Worm (Caenorhabditis elegans) whole organism, L3 larva: ENCODE data around the gene trpp-4.
"Not testable (repeated sequence)": the region's sequence is repeated elsewhere in the genome, so short reads cannot be mapped to it uniquely, and the experiment has no call there.

Source experiments
- R02D3.7 ChIP-seq: fragments of 150-350 bp; optimal IDR thresholded peaks from 2 replicates; lab custom pipeline; 2014; ENCODE audit warnings: missing biosample characterization, missing genetic modification characterization
- ZK546.5 ChIP-seq: sonication (generic microtip); optimal IDR thresholded peaks from 2 replicates; lab custom pipeline; 2017; ENCODE audit warnings: missing biosample characterization, missing genetic modification characterization
- aly-2 ChIP-seq: fragments of 150-350 bp; optimal IDR thresholded peaks from 2 replicates; lab custom pipeline; 2014; ENCODE audit warnings: missing biosample characterization, missing genetic modification characterization
- ama-1 ChIP-seq: fragments of 150-350 bp; optimal IDR thresholded peaks from 2 replicates; lab custom pipeline; 2018
- ceh-28 ChIP-seq: fragments of 150-350 bp; optimal IDR thresholded peaks from 2 replicates; lab custom pipeline; 2014; ENCODE audit warnings: missing biosample characterization, missing genetic modification reagents, missing genetic modification characterization
- ceh-82 ChIP-seq: fragments of 150-350 bp; optimal IDR thresholded peaks from 2 replicates; lab custom pipeline; 2014; ENCODE audit warnings: missing biosample characterization, missing genetic modification characterization
- egl-27 ChIP-seq: sonication (generic microtip); optimal IDR thresholded peaks from 4 replicates; lab custom pipeline; 2017; ENCODE audit warnings: missing biosample characterization, missing genetic modification reagents, missing genetic modification characterization
- egl-5 ChIP-seq: fragments of 150-350 bp; optimal IDR thresholded peaks from 2 replicates; lab custom pipeline; 2017; ENCODE audit warnings: missing biosample characterization, missing genetic modification reagents, missing genetic modification characterization, inconsistent platforms
- elt-1 ChIP-seq: fragments of 150-350 bp; optimal IDR thresholded peaks from 2 replicates; lab custom pipeline; 2014; ENCODE audit warnings: missing biosample characterization, missing genetic modification characterization
- elt-2 ChIP-seq: sonication (generic microtip); optimal IDR thresholded peaks from 2 replicates; lab custom pipeline; 2016; ENCODE audit warnings: missing genetic modification reagents, mild to moderate bottlenecking, missing genetic modification characterization, missing compliant biosample characterization
- fkh-10 ChIP-seq: sonication (generic microtip); optimal IDR thresholded peaks from 2 replicates; lab custom pipeline; 2017; ENCODE audit warnings: missing biosample characterization, missing genetic modification reagents, missing genetic modification characterization
- hmg-11 ChIP-seq: sonication (generic microtip); optimal IDR thresholded peaks from 2 replicates; lab custom pipeline; 2016; ENCODE audit warnings: missing genetic modification characterization, missing compliant biosample characterization
- jun-1 ChIP-seq: fragments of 150-350 bp; optimal IDR thresholded peaks from 2 replicates; lab custom pipeline; 2014; ENCODE audit warnings: missing biosample characterization, missing genetic modification reagents, missing genetic modification characterization
- lin-15B ChIP-seq: fragments of 150-350 bp; optimal IDR thresholded peaks from 2 replicates; lab custom pipeline; 2014; ENCODE audit warnings: missing biosample characterization, missing genetic modification characterization
- lin-39 ChIP-seq: fragments of 150-350 bp; optimal IDR thresholded peaks from 2 replicates; lab custom pipeline; 2018; ENCODE audit warnings: missing biosample characterization, missing genetic modification reagents, missing genetic modification characterization
- mdl-1 ChIP-seq: fragments of 150-350 bp; optimal IDR thresholded peaks from 2 replicates; lab custom pipeline; 2014; ENCODE audit warnings: missing biosample characterization, missing genetic modification characterization
- nhr-11 ChIP-seq: fragments of 150-350 bp; optimal IDR thresholded peaks from 2 replicates; lab custom pipeline; 2014; ENCODE audit warnings: missing biosample characterization, missing genetic modification characterization
- nhr-12 ChIP-seq: fragments of 150-350 bp; optimal IDR thresholded peaks from 2 replicates; lab custom pipeline; 2014; ENCODE audit warnings: missing biosample characterization, missing genetic modification characterization
- nhr-23 ChIP-seq: fragments of 150-350 bp; optimal IDR thresholded peaks from 2 replicates; lab custom pipeline; 2014; ENCODE audit warnings: missing biosample characterization, missing genetic modification reagents, missing genetic modification characterization
- nhr-237 ChIP-seq: fragments of 150-350 bp; optimal IDR thresholded peaks from 2 replicates; lab custom pipeline; 2014; ENCODE audit warnings: missing biosample characterization, missing genetic modification characterization
- nhr-25 ChIP-seq: sonication (generic microtip); optimal IDR thresholded peaks from 2 replicates; lab custom pipeline; 2017; ENCODE audit warnings: missing biosample characterization, missing genetic modification characterization
- nhr-28 ChIP-seq: fragments of 150-350 bp; optimal IDR thresholded peaks from 2 replicates; lab custom pipeline; 2014; ENCODE audit warnings: missing biosample characterization, missing genetic modification characterization
- nhr-67 ChIP-seq: fragments of 150-350 bp; optimal IDR thresholded peaks from 2 replicates; lab custom pipeline; 2014; ENCODE audit warnings: missing biosample characterization, missing genetic modification characterization
- pha-4 ChIP-seq: fragments of 150-350 bp; optimal IDR thresholded peaks from 2 replicates; lab custom pipeline; 2014; ENCODE audit warnings: missing biosample characterization, missing genetic modification reagents, missing genetic modification characterization
- pqm-1 ChIP-seq: fragments of 150-350 bp; optimal IDR thresholded peaks from 2 replicates; lab custom pipeline; 2017; ENCODE audit warnings: missing biosample characterization, missing genetic modification characterization, inconsistent platforms
- snpc-4 ChIP-seq: fragments of 150-350 bp; optimal IDR thresholded peaks from 2 replicates; lab custom pipeline; 2014; ENCODE audit warnings: missing biosample characterization, missing genetic modification characterization
- tbx-2 ChIP-seq: sonication (generic microtip); optimal IDR thresholded peaks from 2 replicates; lab custom pipeline; 2016; ENCODE audit warnings: mild to moderate bottlenecking, missing genetic modification characterization, missing compliant biosample characterization
- unc-39 ChIP-seq: sonication (generic microtip); optimal IDR thresholded peaks from 4 replicates; lab custom pipeline; 2017; ENCODE audit warnings: missing biosample characterization, missing genetic modification characterization
- unc-62 ChIP-seq: fragments of 150-350 bp; sonication (generic microtip); optimal IDR thresholded peaks from 4 replicates; lab custom pipeline; 2014; ENCODE audit warnings: missing biosample characterization, missing genetic modification reagents, missing genetic modification characterization
- ztf-4 ChIP-seq: fragments of 150-350 bp; optimal IDR thresholded peaks from 2 replicates; lab custom pipeline; 2014; ENCODE audit warnings: missing biosample characterization, missing genetic modification characterization

trpp-4 gene

DNA sequence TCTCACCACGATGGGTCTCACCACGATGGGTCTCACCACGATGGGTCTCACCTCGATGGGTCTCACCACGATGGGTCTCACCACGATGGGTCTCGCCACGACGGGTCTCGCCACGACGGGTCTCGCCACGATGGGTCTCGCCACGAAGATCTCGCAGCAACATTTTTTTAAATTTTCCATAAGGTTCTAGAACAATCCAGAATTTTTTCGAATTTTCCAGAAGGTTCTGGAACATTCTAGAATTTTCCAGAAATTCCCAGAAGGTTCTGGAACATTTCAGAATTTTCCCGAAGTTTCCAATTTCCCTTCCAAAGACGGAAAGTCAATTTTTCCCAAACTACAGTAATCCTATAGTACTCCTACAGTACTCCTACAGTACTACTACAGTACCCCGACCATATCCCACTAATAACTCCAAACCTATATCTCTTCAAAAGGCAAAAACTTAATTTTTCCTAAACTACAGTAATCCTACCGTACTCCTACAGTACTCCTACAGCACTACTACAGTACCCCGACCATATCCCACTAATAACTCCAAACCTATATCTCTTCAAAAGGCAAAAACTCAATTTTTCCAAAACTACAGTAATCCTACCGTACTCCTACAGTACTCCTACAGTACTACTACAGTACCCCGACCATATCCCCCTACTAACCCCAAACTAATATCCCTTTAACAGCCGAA lies 39.3 kb downstream of the trpp-4 start, which contains the start of gene Y54B9A.1:
Y54B9A.1 (minus strand) TSS at position 235 of the 688 bp plus-strand sequence.
- TF ChIP-seq nhr-237, hmg-11, ceh-82 (tag; lab: Kevin White, UChicago): not testable (repeated sequence)

DNA sequence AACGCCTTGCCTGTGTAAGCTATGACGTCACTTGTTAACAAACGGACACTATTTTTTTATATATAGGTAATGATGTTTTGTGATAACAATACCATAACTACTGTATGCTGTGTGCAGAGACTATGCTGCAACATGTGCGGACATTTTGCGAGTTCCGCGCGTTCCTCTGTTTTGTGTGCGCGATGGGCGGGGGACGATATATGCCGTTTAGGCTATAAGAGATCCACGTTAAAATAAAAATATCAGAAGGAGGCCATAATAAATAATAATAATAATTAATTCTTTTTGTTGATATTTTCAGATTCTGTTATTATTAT lies 39.8 kb downstream of the trpp-4 start:
- no peak for TF ChIP-seq nhr-23 (tag; lab: Kevin White, UChicago)
- TF ChIP-seq lin-15B: no peak
- TF ChIP-seq lin-39: no peak
- no peak for TF ChIP-seq nhr-12 (tag; lab: Kevin White, UChicago)
- TF ChIP-seq nhr-67 (tag; lab: Kevin White, UChicago): no peak
- no peak for TF ChIP-seq nhr-25 (tag; lab: Kevin White, UChicago)
- no peak for TF ChIP-seq snpc-4 (tag; lab: Kevin White, UChicago)
- no peak for TF ChIP-seq nhr-28 (tag; lab: Kevin White, UChicago)

DNA sequence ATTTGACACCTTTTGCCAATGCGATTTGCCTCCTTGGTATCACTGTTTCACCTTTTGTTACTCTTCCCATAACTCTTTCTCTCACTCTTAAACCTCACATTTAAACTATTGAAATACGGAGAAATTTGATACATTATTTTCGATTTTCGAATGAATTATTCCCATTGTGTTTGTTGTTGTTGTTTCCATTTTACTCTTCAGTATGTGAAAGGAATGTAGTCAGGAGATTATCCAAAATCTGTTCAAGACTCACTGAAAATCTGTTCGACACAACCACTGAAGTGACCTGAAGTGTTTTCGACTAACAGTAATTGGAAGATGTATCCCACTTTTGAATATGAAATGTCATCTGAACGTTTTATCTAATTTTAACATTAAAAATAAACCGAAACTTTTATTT lies 40.9 kb downstream of the trpp-4 start:
- TF ChIP-seq aly-2 (tag; lab: Kevin White, UChicago) (no peak), egl-5 (tag; lab: Kevin White, UChicago) (no peak), ztf-4 (no peak), nhr-11 (tag; lab: Kevin White, UChicago) (no peak), egl-27 (tag; lab: Kevin White, UChicago) (no peak)

DNA sequence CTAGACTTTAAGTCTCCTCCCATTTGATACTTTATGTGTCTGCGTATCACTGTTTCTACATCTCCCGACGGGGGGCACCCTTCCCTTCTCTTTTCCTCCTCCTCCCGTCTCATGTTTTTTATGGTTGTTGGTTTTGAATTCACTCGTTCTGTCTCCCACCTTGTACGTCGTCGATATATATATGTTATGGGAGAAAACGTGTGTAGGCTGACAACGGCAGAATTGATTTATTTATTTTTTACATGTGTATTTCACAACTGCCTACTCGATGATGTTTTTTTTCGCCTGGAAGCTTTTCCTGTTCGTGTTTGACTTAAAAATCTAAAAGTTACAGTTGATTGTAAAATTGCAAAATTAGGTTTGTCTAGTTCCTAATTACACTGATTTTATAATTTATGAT lies 42.3 kb downstream of the trpp-4 start:
- TF ChIP-seq fkh-10 (GFP tag; lab: Kevin White, UChicago) (no peak), nhr-237 (tag; lab: Kevin White, UChicago) (no peak), pha-4 (tag; lab: Kevin White, UChicago) (peak; percentile 14), elt-2 (peak; percentile 17), nhr-23 (tag; lab: Kevin White, UChicago) (no peak)

DNA sequence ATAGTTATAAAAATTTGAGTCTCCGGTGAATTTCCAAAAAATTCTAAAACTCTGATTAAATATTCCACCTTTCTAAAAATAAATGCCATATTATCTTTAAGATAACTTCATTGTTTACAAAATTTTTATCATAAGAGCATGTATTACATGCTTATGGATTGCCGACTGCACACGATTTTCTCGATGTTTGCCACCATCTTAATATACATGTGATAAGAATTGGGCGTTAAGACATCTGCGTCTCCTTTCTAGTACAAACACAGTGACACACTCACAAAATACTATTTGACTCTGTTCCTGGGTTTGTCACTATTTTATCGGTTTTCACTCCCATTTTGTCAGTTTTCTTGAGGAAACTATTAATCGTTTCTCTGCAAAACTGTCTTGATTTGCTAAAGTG lies 43.0 kb downstream of the trpp-4 start:
- TF ChIP-seq ama-1 (lab: Kevin White, UChicago) (no peak), R02D3.7 (tag; lab: Kevin White, UChicago) (no peak), egl-5 (tag; lab: Kevin White, UChicago) (no peak), jun-1 (peak; percentile 39), pha-4 (tag; lab: Kevin White, UChicago) (peak; percentile 89), lin-39 (no peak), ceh-28 (no peak), pqm-1 (peak; percentile 90), tbx-2 (tag; lab: Kevin White, UChicago) (no peak), nhr-28 (tag; lab: Kevin White, UChicago) (no peak), nhr-67 (tag; lab: Kevin White, UChicago) (no peak), unc-62 (no peak), snpc-4 (tag; lab: Kevin White, UChicago) (no peak), ZK546.5 (tag; lab: Kevin White, UChicago) (no peak), egl-27 (tag; lab: Kevin White, UChicago) (no peak), mdl-1 (no peak), elt-2 (peak; percentile 96)

DNA sequence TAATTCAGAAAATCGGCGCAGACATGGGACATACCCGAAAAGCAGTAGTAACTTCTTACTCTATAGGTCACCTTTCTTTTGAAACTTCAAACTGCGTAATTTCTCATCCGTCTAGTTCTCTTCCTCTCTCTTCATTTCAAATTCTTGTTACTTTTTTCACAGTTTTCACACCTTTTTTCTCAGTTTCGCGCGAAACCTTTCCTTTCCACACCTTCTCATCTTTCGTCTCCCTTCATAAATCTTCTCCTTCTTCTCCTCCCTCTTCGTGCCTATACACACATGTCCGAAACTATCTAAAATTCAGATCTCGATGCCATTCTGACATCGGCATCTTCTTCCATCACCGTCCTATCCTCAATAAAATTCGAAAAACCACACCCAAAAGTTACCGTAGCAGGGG lies 43.6 kb downstream of the trpp-4 start, which contains the start of gene wdr-62:
wdr-62 (plus strand) TSS at position 301 of the 400 bp plus-strand sequence.
- TF ChIP-seq tbx-2 (tag; lab: Kevin White, UChicago) (no peak), hmg-11 (tag; lab: Kevin White, UChicago) (no peak), egl-27 (tag; lab: Kevin White, UChicago) (no peak), ZK546.5 (tag; lab: Kevin White, UChicago) (no peak), lin-15B (no peak), ama-1 (lab: Kevin White, UChicago) (no peak), nhr-28 (tag; lab: Kevin White, UChicago) (no peak), unc-39 (no peak)

DNA sequence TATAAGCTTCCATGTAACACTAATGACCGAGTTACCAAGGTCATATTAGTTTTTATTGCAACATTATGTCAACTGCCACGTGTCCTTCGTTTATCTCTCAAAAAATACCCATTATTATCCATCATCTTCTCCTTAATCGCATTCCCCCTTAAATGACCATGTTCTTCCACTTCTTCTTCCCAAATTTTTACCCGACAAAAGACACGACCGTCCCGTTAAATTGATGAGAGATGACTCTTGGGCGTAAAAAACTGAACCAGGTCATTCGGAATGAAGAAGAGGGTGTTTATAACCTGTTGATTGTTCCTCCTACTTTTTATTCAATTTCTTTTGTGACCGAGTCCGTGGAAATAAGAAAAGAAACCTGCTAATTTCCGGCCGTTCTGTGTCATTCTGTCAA lies 44.5 kb downstream of the trpp-4 start:
- peak; percentile 27 for TF ChIP-seq nhr-25 (tag; lab: Kevin White, UChicago)
- TF ChIP-seq elt-1 (tag; lab: Kevin White, UChicago): no peak
- TF ChIP-seq nhr-23 (tag; lab: Kevin White, UChicago): peak; percentile 75
